Worm (Caenorhabditis elegans): ENCODE measurements around the gene Y38C1BA.1.

DNA sequence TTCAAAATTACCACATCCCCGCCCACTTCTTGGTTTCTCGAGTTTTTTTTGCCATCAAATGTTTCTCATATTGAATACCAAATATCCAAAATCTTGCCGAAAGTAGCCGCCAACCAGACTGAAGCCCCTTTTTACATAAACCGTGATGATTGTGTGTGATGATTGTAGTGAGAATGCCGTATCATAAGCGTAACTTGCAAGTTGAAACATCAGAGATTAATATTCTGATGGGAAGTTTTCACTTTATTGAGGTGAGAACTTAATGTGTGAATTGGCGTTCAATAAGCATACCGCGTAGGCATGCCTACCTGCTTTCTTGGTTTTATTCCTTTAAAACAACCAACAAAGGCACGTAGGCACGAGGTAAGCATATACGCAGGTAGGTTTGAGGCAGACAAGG lies 17.8 kb upstream of the Y38C1BA.1 start, which contains the start of gene Y38C1BA.4:
- no peak for TF ChIP-seq F13C5.2 (tag; optimal IDR thresholded peaks at IDR 0.05)
- TF ChIP-seq B0310.2 (tag; optimal IDR thresholded peaks at IDR 0.05) = no peak
- TF ChIP-seq ceh-36 (tag; optimal IDR thresholded peaks at IDR 0.05) = no peak
- no peak for TF ChIP-seq scrt-1 (GFP tag; IDR thresholded peaks at IDR 0.05)
- TF ChIP-seq tbx-37 (GFP tag; conservative IDR thresholded peaks at IDR 0.05) = no peak
- no peak for TF ChIP-seq ama-1 (optimal IDR thresholded peaks at IDR 0.05)
- no peak for TF ChIP-seq tbx-11 (GFP tag; IDR thresholded peaks at IDR 0.05)
- TF ChIP-seq hnd-1 (tag; optimal IDR thresholded peaks at IDR 0.05) = no peak
- no peak for TF ChIP-seq hmbx-1 (tag; optimal IDR thresholded peaks at IDR 0.05)
- no peak for TF ChIP-seq flt-1 (GFP tag; IDR thresholded peaks at IDR 0.05)
- TF ChIP-seq pes-1 (GFP tag; IDR thresholded peaks at IDR 0.05) = no peak
- no peak for TF ChIP-seq ceh-13 (GFP tag; optimal IDR thresholded peaks at IDR 0.05)
- no peak for TF ChIP-seq sea-1 (GFP tag; conservative IDR thresholded peaks at IDR 0.05)
- TF ChIP-seq ets-7 (tag; optimal IDR thresholded peaks at IDR 0.05) = no peak
